Fruit fly (Drosophila melanogaster): ENCODE data around the gene Ype.

The Ype gene

dm6 chrX:13396378-13397099, 9.3 kb upstream of the Ype start, which contains the start of gene Bcat (continued):
- no peak for TF ChIP-seq Sin3A (optimal IDR thresholded peaks at IDR 0.05)
- TF ChIP-seq slp2 (GFP tag; optimal IDR thresholded peaks at IDR 0.05): peak; percentile 23
- TF ChIP-seq Hr3 (GFP tag; optimal IDR thresholded peaks at IDR 0.05): peak; percentile 72
- peak; percentile 9 to 15 for TF ChIP-seq bsh (GFP tag; optimal IDR thresholded peaks at IDR 0.05)
- TF ChIP-seq HLH4C (GFP tag; IDR thresholded peaks at IDR 0.05; ENCODE audit: partially characterized antibody): no peak
- no peak for TF ChIP-seq onecut (GFP tag; IDR thresholded peaks at IDR 0.05)
- TF ChIP-seq H15 (GFP tag; IDR thresholded peaks at IDR 0.05): no peak; the same call in 2 of the 3 replicates
- TF ChIP-seq Asciz (GFP tag; optimal IDR thresholded peaks at IDR 0.05): peak; percentile 43
- TF ChIP-seq org-1 (GFP tag; optimal IDR thresholded peaks at IDR 0.05): peak; percentile 70
- TF ChIP-seq CG4360 (GFP tag; IDR thresholded peaks at IDR 0.05): no peak
- 0 out of 2 replicates have a peak, but pooled peaks have one; percentile 26 for TF ChIP-seq E2f1 (GFP tag; IDR thresholded peaks at IDR 0.05)
- no peak for TF ChIP-seq CG16863 (GFP tag; optimal IDR thresholded peaks at IDR 0.05)
- TF ChIP-seq fd96Cb (tag; optimal IDR thresholded peaks at IDR 0.05): peak; percentile 60
- TF ChIP-seq CG18599 (GFP tag; optimal IDR thresholded peaks at IDR 0.05): peak; percentile 70
- TF ChIP-seq CG30020 (tag; optimal IDR thresholded peaks at IDR 0.05): no peak
- TF ChIP-seq CG7357 (GFP tag; IDR thresholded peaks at IDR 0.05): no peak
- TF ChIP-seq Fer3 (tag; optimal IDR thresholded peaks at IDR 0.05): peak; percentile 32
- TF ChIP-seq CG7987 (GFP tag; optimal IDR thresholded peaks at IDR 0.05): no peak
- TF ChIP-seq CG7271 (tag; optimal IDR thresholded peaks at IDR 0.05): no peak
- TF ChIP-seq CG4424 (GFP tag; optimal IDR thresholded peaks at IDR 0.05): peak; percentile 62
- TF ChIP-seq CG34422 (GFP tag; IDR thresholded peaks at IDR 0.05): no peak
- peak; percentile 18 for TF ChIP-seq CG33557 (GFP tag; optimal IDR thresholded peaks at IDR 0.05)
- no peak for TF ChIP-seq ro (GFP tag; IDR thresholded peaks at IDR 0.05)
- TF ChIP-seq Dip2 (GFP tag; IDR thresholded peaks at IDR 0.05): no peak
- no peak for TF ChIP-seq br (optimal IDR thresholded peaks at IDR 0.05)
- no peak for TF ChIP-seq cad (GFP tag; optimal IDR thresholded peaks at IDR 0.05)
- peak; percentile 7 for TF ChIP-seq trem (tag; optimal IDR thresholded peaks at IDR 0.05)
- no peak for TF ChIP-seq Dp (GFP tag; optimal IDR thresholded peaks at IDR 0.05)
- no peak for TF ChIP-seq bigmax (GFP tag; optimal IDR thresholded peaks at IDR 0.05)
- no peak for TF ChIP-seq wek (GFP tag; optimal IDR thresholded peaks at IDR 0.05)
- TF ChIP-seq bab2 (GFP tag; optimal IDR thresholded peaks at IDR 0.05): peak; percentile 59
- no peak for TF ChIP-seq hb (GFP tag; IDR thresholded peaks at IDR 0.05; ENCODE audit: partially characterized antibody)
- no peak; the same call in 1 of the 2 replicates for TF ChIP-seq NFAT (GFP tag; IDR thresholded peaks at IDR 0.05)
- peak; percentile 26; the same call in 1 of the 2 replicates for TF ChIP-seq CG17328 (GFP tag; IDR thresholded peaks at IDR 0.05)
- peak; percentile 60 for TF ChIP-seq CG17829 (tag; optimal IDR thresholded peaks at IDR 0.05)
- TF ChIP-seq danr (GFP tag; IDR thresholded peaks at IDR 0.05): peak; percentile 38; the same call in 1 of the 2 replicates
- no peak for TF ChIP-seq CG8290 (GFP tag; optimal IDR thresholded peaks at IDR 0.05)
- peak in 1 of 2 experiments; percentile 55 for TF ChIP-seq CG8290 (tag; optimal IDR thresholded peaks at IDR 0.05)
- no peak for TF ChIP-seq cas (GFP tag; IDR thresholded peaks at IDR 0.05)
- TF ChIP-seq Blimp-1 (GFP tag; optimal IDR thresholded peaks at IDR 0.05): peak; percentile 40
- TF ChIP-seq so (GFP tag; IDR thresholded peaks at IDR 0.05): no peak
- peak; percentile 60 for TF ChIP-seq CG10267 (tag; optimal IDR thresholded peaks at IDR 0.05)
- no peak for TF ChIP-seq Hey (tag; optimal IDR thresholded peaks at IDR 0.05)
- TF ChIP-seq Xbp1 (GFP tag; optimal IDR thresholded peaks at IDR 0.05): peak; percentile 67
- peak; percentile 45; the same call in 1 of the 2 replicates for TF ChIP-seq GATAe (GFP tag; conservative IDR thresholded peaks at IDR 0.05)
- TF ChIP-seq CG14667 (GFP tag; IDR thresholded peaks at IDR 0.05): no peak
- TF ChIP-seq nom (GFP tag; optimal IDR thresholded peaks at IDR 0.05): peak; percentile 57
- TF ChIP-seq trh (GFP tag; optimal IDR thresholded peaks at IDR 0.05): no peak
- peak; percentile 58 for TF ChIP-seq scrt (GFP tag; optimal IDR thresholded peaks at IDR 0.05)
- peak; percentile 28 for TF ChIP-seq CG34376 (GFP tag; optimal IDR thresholded peaks at IDR 0.05)
- TF ChIP-seq CG17612 (GFP tag; IDR thresholded peaks at IDR 0.05): no peak
